Fruit fly (Drosophila melanogaster) whole organism, wandering third instar larva: ENCODE data around the gene CG34325.

ENCODE experiments used
- Abd-B ChIP-seq: fragments of >200 bp; optimal IDR thresholded peaks from 2 replicates; lab custom pipeline; 2017; ENCODE audit warnings: missing biosample characterization, missing genetic modification characterization
- CG32264 ChIP-seq: fragments of 200-800 bp; sonication (Bioruptor generic); optimal IDR thresholded peaks from 2 replicates; lab custom pipeline; 2016; ENCODE audit warnings: missing biosample characterization, missing genetic modification characterization
- CG9705 ChIP-seq: fragments of 200-800 bp; sonication (Bioruptor generic); optimal IDR thresholded peaks from 2 replicates; lab custom pipeline; 2018; ENCODE audit warnings: missing biosample characterization, mild to moderate bottlenecking, missing genetic modification characterization
- CrebA ChIP-seq: fragments of 200-800 bp; sonication (Bioruptor generic); optimal IDR thresholded peaks from 2 replicates; lab custom pipeline; 2016; ENCODE audit warnings: missing biosample characterization, mild to moderate bottlenecking, missing genetic modification characterization, borderline replicate concordance
- GATAd ChIP-seq: sonication (Bioruptor generic); optimal IDR thresholded peaks from 2 replicates; lab custom pipeline; 2016; ENCODE audit warnings: missing biosample characterization, missing genetic modification characterization
- HLH106 ChIP-seq: fragments of 200-800 bp; optimal IDR thresholded peaks from 3 replicates; lab custom pipeline; 2019; ENCODE audit warnings: missing biosample characterization, mild to moderate bottlenecking, missing genetic modification characterization, moderate library complexity
- Hnf4 ChIP-seq: fragments of 200-800 bp; sonication (Bioruptor generic); optimal IDR thresholded peaks from 2 replicates; lab custom pipeline; 2016; ENCODE audit warnings: missing biosample characterization, mild to moderate bottlenecking, missing genetic modification characterization
- Hr78 ChIP-seq: fragments of >200 bp; optimal IDR thresholded peaks from 2 replicates; lab custom pipeline; 2017; ENCODE audit warnings: missing biosample characterization, missing genetic modification characterization
- Hr83 ChIP-seq: fragments of 200-300 bp; sonication (Bioruptor generic); optimal IDR thresholded peaks from 2 replicates; lab custom pipeline; 2016; ENCODE audit warnings: missing biosample characterization, mild to moderate bottlenecking, missing genetic modification characterization, moderate library complexity; ENCODE audit not compliant: poor library complexity, severe bottlenecking
- Jra ChIP-seq: sonication (Bioruptor generic); optimal IDR thresholded peaks from 2 replicates; lab custom pipeline; 2016; ENCODE audit warnings: missing biosample characterization, missing genetic modification characterization
- Myc ChIP-seq: fragments of >200 bp; optimal IDR thresholded peaks from 2 replicates; lab custom pipeline; 2017
- N ChIP-seq: fragments of >200 bp; optimal IDR thresholded peaks from 2 replicates; lab custom pipeline; 2018; ENCODE audit warnings: missing biosample characterization, missing external identifiers, missing genetic modification characterization
- OdsH ChIP-seq: fragments of 200-800 bp; sonication (Bioruptor generic); optimal IDR thresholded peaks from 2 replicates; lab custom pipeline; 2016; ENCODE audit warnings: missing biosample characterization, mild to moderate bottlenecking, missing genetic modification characterization
- Rel ChIP-seq, 2 experiments: fragments of 200-800 bp; sonication (Bioruptor generic) in 1 of 2; optimal IDR thresholded peaks; 2 replicates in 1 of 2; 3 replicates in 1 of 2; lab custom pipeline; 2016 to 2019; ENCODE audit warnings: mild to moderate bottlenecking in 2 of 2, missing biosample characterization in 2 of 2, missing genetic modification characterization in 2 of 2, moderate library complexity in 1 of 2
- Sp1 ChIP-seq: fragments of 200-800 bp; sonication (Bioruptor generic); optimal IDR thresholded peaks from 3 replicates; lab custom pipeline; 2019; ENCODE audit warnings: missing biosample characterization, mild to moderate bottlenecking, missing genetic modification characterization, moderate library complexity
- Vsx2 ChIP-seq: fragments of 200-300, 225-300 bp; sonication (Bioruptor generic); optimal IDR thresholded peaks from 2 replicates; lab custom pipeline; 2018; ENCODE audit warnings: missing biosample characterization, missing genetic modification characterization; ENCODE audit not compliant: partially characterized antibody
- br ChIP-seq: fragments of 200-800 bp; sonication (Bioruptor generic); optimal IDR thresholded peaks from 2 replicates; lab custom pipeline; 2016; ENCODE audit warnings: missing biosample characterization, missing genetic modification characterization
- brk ChIP-seq: fragments of 200-800 bp; sonication (Bioruptor generic); optimal IDR thresholded peaks from 2 replicates; lab custom pipeline; 2016; ENCODE audit warnings: missing biosample characterization, mild to moderate bottlenecking, missing genetic modification characterization
- dl ChIP-seq, 2 experiments: fragments of 175-275, 200-275 bp in 1 of 2; fragments of 200-275 bp in 1 of 2; sonication (Bioruptor generic); optimal IDR thresholded peaks; lab custom pipeline; 2018; ENCODE audit warnings: mild to moderate bottlenecking in 2 of 2, missing biosample characterization in 2 of 2, missing genetic modification characterization in 2 of 2, moderate library complexity in 2 of 2; ENCODE audit not compliant: partially characterized antibody in 2 of 2, insufficient read depth in 1 of 2
- dmrt93B ChIP-seq: fragments of 200-800 bp; sonication (Bioruptor generic); optimal IDR thresholded peaks from 2 replicates; lab custom pipeline; 2018; ENCODE audit warnings: missing biosample characterization, mild to moderate bottlenecking, missing genetic modification characterization
- dsf ChIP-seq: sonication (Bioruptor generic); optimal IDR thresholded peaks from 2 replicates; lab custom pipeline; 2016; ENCODE audit warnings: missing biosample characterization, missing genetic modification characterization, borderline replicate concordance
- ey ChIP-seq: fragments of 200-800 bp; sonication (Bioruptor generic); optimal IDR thresholded peaks from 2 replicates; lab custom pipeline; 2016; ENCODE audit warnings: missing biosample characterization, missing genetic modification characterization
- foxo ChIP-seq, 2 experiments: fragments of 200-800 bp; sonication (Bioruptor generic); optimal IDR thresholded peaks; 2 replicates in 1 of 2; 3 replicates in 1 of 2; lab custom pipeline; 2016 to 2017; ENCODE audit warnings: missing biosample characterization in 2 of 2, missing genetic modification characterization in 2 of 2
- fru ChIP-seq: fragments of 200-800 bp; sonication (Bioruptor generic); optimal IDR thresholded peaks from 3 replicates; lab custom pipeline; 2016; ENCODE audit warnings: missing biosample characterization, mild to moderate bottlenecking, missing genetic modification characterization
- h ChIP-seq: fragments of 200-800 bp; sonication (Bioruptor generic); optimal IDR thresholded peaks from 3 replicates; lab custom pipeline; 2016; ENCODE audit warnings: missing biosample characterization, mild to moderate bottlenecking, missing genetic modification characterization
- jim ChIP-seq: fragments of 175-275, 200-325 bp; sonication (Bioruptor generic); optimal IDR thresholded peaks from 2 replicates; lab custom pipeline; 2016; ENCODE audit warnings: missing biosample characterization, mild to moderate bottlenecking, missing genetic modification characterization
- lola ChIP-seq: fragments of >200 bp; optimal IDR thresholded peaks from 2 replicates; lab custom pipeline; 2017; ENCODE audit warnings: missing biosample characterization, missing genetic modification characterization
- pan ChIP-seq: fragments of >200 bp; optimal IDR thresholded peaks from 2 replicates; lab custom pipeline; 2017
- psq ChIP-seq: fragments of 200-800 bp; sonication (Bioruptor generic); optimal IDR thresholded peaks from 3 replicates; lab custom pipeline; 2017; ENCODE audit warnings: missing biosample characterization, mild to moderate bottlenecking, missing genetic modification characterization, moderate library complexity
- rgr ChIP-seq: fragments of 200-800 bp; sonication (Bioruptor generic); optimal IDR thresholded peaks from 3 replicates; lab custom pipeline; 2016; ENCODE audit warnings: missing biosample characterization, mild to moderate bottlenecking, missing genetic modification characterization
- sage ChIP-seq: fragments of 200-800 bp; sonication (Bioruptor generic); optimal IDR thresholded peaks from 2 replicates; lab custom pipeline; 2016; ENCODE audit warnings: missing biosample characterization, mild to moderate bottlenecking, missing genetic modification characterization
- sv ChIP-seq: fragments of 200-800 bp; sonication (Bioruptor generic); optimal IDR thresholded peaks from 3 replicates; lab custom pipeline; 2016; ENCODE audit warnings: missing biosample characterization, missing genetic modification characterization
- tai ChIP-seq: sonication (Bioruptor generic); optimal IDR thresholded peaks from 2 replicates; lab custom pipeline; 2016; ENCODE audit warnings: missing biosample characterization, missing genetic modification characterization
- usp ChIP-seq: fragments of >200 bp; optimal IDR thresholded peaks from 2 replicates; lab custom pipeline; 2017; ENCODE audit warnings: missing biosample characterization, missing genetic modification characterization
- woc ChIP-seq: sonication (Bioruptor generic); optimal IDR thresholded peaks from 2 replicates; lab custom pipeline; 2016; ENCODE audit warnings: missing biosample characterization, mild to moderate bottlenecking, missing genetic modification characterization

Gene CG34325

DNA sequence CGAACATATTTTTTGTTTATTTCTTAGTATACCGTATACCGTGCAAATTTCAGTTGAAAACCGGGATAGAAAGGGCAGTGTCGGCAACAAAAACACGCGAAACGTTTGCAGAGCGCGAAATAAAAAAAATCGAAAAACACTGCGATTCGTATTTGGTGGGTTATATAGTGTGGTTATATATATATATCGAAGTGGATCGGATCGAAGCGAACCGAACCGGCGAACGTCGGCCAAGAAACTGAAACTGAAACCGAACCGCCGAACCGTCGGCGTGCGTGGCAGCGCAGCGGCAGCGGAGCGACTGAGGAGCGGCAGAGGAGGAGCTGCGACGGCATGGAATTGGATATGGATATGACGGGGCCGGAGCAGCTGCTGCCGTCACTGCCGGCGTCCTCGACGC is at the start of gene CG34325, which contains the start of gene CG32572:
Gene CG34325 (minus strand): TSS at position 244 of the 400 bp plus-strand sequence.
Gene CG32572 (plus strand): TSS at position 16 of the 400 bp plus-strand sequence.
- TF ChIP-seq Jra (no peak), dmrt93B (GFP tag; lab: Kevin White, UChicago) (no peak), sv (GFP tag; lab: Kevin White, UChicago) (no peak), Hr83 (GFP tag; lab: Kevin White, UChicago) (no peak), CG9705 (GFP tag; lab: Kevin White, UChicago) (no peak), Abd-B (GFP tag; lab: Kevin White, UChicago) (no peak), dl (GFP tag; optimal IDR thresholded peaks at IDR 0.05; lab: Kevin White, UChicago; ENCODE audit: insufficient read depth in 1 of 2, partially characterized antibody in 2 of 2) (no peak), ey (no peak), Myc (lab: Kevin White, UChicago) (no peak), Rel (GFP tag; optimal IDR thresholded peaks at IDR 0.05; lab: Kevin White, UChicago) (no peak), Rel (tag; optimal IDR thresholded peaks at IDR 0.05; lab: Kevin White, UChicago) (no peak), tai (no peak), woc (GFP tag; lab: Kevin White, UChicago) (no peak), GATAd (no peak)

DNA sequence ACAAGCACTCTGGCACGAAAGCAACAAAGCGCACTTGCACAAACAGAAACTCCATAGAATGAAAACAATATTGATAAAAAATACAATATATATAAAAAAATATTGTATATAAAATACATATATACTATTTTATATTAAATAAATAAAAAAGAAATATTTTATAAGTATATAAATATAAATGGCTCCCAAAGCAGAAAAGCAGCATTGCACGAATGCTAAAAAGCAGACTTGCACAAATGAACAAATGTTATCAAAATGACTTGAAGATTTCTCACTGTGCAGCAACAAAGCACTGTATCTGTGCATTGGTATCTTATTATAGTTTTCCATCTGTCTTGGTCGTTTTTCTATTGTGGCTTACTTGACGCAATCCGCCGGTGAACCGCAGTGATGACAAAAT is 47.6 kb upstream of the CG34325 start:
- TF ChIP-seq GATAd (no peak), usp (no peak), Hr78 (GFP tag; lab: Kevin White, UChicago) (no peak), dmrt93B (GFP tag; lab: Kevin White, UChicago) (no peak), Vsx2 (GFP tag; lab: Kevin White, UChicago) (no peak), dl (GFP tag; optimal IDR thresholded peaks at IDR 0.05; lab: Kevin White, UChicago; ENCODE audit: insufficient read depth in 1 of 2, partially characterized antibody in 2 of 2) (no peak), Jra (no peak), woc (GFP tag; lab: Kevin White, UChicago) (no peak), Myc (lab: Kevin White, UChicago) (no peak), ey (no peak), brk (no peak), sv (GFP tag; lab: Kevin White, UChicago) (no peak), jim (GFP tag; lab: Kevin White, UChicago) (no peak), br (GFP tag; lab: Kevin White, UChicago) (no peak), CG32264 (GFP tag; lab: Kevin White, UChicago) (no peak)

DNA sequence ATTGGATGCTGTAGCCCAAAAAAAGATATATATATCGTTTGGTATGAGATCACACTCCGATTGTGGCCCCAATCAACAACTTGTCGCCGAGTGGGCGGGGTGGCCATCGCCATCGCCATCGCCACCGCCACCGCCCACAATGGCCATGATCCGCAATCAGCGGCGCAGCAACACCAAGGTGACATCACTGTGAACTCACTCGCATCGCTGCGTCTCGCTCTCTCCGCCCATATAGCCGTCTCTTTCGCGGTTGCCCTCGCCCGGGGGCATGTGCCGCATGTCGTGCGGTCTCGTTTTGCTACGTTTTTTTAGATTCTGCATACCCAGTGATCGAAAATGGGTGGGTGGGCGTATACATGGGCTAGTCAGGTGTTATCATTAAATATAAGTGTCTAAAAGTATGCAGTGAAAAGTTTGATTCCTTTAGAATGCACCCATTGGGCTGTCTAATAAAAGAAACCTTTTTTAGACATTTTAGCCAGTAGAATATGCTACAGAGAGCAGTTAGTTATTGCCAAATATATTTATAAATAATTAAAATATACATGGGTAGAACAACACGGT is 45.7 kb upstream of the CG34325 start:
- TF ChIP-seq usp = no peak
- no peak for TF ChIP-seq N (GFP tag; lab: Kevin White, UChicago)
- no peak for TF ChIP-seq foxo (GFP tag; optimal IDR thresholded peaks at IDR 0.05; lab: Kevin White, UChicago)
- no peak for TF ChIP-seq Jra
- TF ChIP-seq GATAd = no peak
- TF ChIP-seq dl (GFP tag; optimal IDR thresholded peaks at IDR 0.05; lab: Kevin White, UChicago; ENCODE audit: insufficient read depth in 1 of 2, partially characterized antibody in 2 of 2) = no peak
- TF ChIP-seq Abd-B (GFP tag; lab: Kevin White, UChicago) = no peak

DNA sequence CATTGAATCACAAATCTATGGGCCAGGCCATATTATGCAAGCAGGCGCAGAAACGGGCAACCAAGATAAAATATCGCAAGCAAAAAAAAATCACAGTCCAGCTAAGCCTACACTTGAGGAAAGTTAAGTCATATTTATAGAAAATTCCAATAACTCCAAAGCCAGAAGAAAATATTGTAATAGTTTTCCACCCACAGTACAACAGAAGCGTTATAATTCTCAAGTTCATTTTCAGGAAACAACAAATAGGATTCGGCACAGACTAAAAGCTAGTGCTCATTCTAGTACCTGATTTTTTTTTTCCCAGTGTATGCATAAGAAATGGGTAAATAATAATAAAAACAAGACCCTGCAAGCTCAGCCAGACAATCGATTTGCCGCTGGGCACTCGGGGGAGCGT is 44.6 kb upstream of the CG34325 start:
- TF ChIP-seq Vsx2 (GFP tag; lab: Kevin White, UChicago) = no peak
- peak in 1 of 2 experiments; percentile 11 for TF ChIP-seq foxo (GFP tag; optimal IDR thresholded peaks at IDR 0.05; lab: Kevin White, UChicago)
- no peak for TF ChIP-seq ey
- no peak for TF ChIP-seq br (GFP tag; lab: Kevin White, UChicago)
- no peak for TF ChIP-seq OdsH (GFP tag; lab: Kevin White, UChicago)
- TF ChIP-seq, all 38 proteins: peak for 1

DNA sequence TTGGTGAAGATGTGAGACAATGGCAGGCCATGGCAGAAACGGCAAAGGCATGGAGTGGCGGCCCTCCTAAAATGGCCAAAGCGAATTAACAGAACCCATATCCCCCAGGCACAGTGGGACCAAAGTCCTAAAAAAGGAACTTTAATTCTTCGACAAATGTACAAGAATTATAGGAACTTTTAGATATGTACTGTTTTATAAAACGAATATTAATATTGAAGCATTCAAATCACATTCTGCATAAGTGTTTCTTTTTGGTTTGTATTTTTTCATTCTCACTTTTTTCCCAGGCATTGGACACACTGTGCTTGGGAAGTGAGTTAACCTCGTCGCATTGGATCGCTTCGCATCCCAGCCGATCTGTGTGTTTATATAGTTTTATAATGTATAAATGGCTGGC is 43.7 kb upstream of the CG34325 start:
- TF ChIP-seq ey = peak; percentile 30
- no peak for TF ChIP-seq br (GFP tag; lab: Kevin White, UChicago)
- no peak for TF ChIP-seq Vsx2 (GFP tag; lab: Kevin White, UChicago)
- TF ChIP-seq HLH106 (tag; lab: Kevin White, UChicago) = peak; percentile 8
- no peak for TF ChIP-seq dmrt93B (GFP tag; lab: Kevin White, UChicago)
- no peak for TF ChIP-seq Hr83 (GFP tag; lab: Kevin White, UChicago)
- no peak for TF ChIP-seq jim (GFP tag; lab: Kevin White, UChicago)
- TF ChIP-seq sv (GFP tag; lab: Kevin White, UChicago) = no peak
- no peak for TF ChIP-seq CrebA (GFP tag; lab: Kevin White, UChicago)
- no peak for TF ChIP-seq brk
- peak; percentile 60 for TF ChIP-seq fru
- peak; percentile 19 for TF ChIP-seq Hnf4 (GFP tag; lab: Kevin White, UChicago)
- peak; percentile 75 for TF ChIP-seq woc (GFP tag; lab: Kevin White, UChicago)
- TF ChIP-seq Myc (lab: Kevin White, UChicago) = no peak
- TF ChIP-seq N (GFP tag; lab: Kevin White, UChicago) = no peak
- peak; percentile 42 for TF ChIP-seq h (GFP tag; lab: Kevin White, UChicago)
- TF ChIP-seq rgr (GFP tag; lab: Kevin White, UChicago) = peak; percentile 0
- TF ChIP-seq sage (GFP tag; lab: Kevin White, UChicago) = no peak
- no peak for TF ChIP-seq pan (lab: Kevin White, UChicago)
- TF ChIP-seq foxo (GFP tag; optimal IDR thresholded peaks at IDR 0.05; lab: Kevin White, UChicago) = peak in 1 of 2 experiments; percentile 55
- no peak for TF ChIP-seq CG32264 (GFP tag; lab: Kevin White, UChicago)
- no peak for TF ChIP-seq Jra
- TF ChIP-seq OdsH (GFP tag; lab: Kevin White, UChicago) = peak; percentile 20
- TF ChIP-seq Abd-B (GFP tag; lab: Kevin White, UChicago) = no peak
- no peak for TF ChIP-seq lola (GFP tag; lab: Kevin White, UChicago)
- no peak for TF ChIP-seq psq (GFP tag; lab: Kevin White, UChicago)
- no peak for TF ChIP-seq dsf (GFP tag; lab: Kevin White, UChicago)
- no peak for TF ChIP-seq Sp1 (GFP tag; lab: Kevin White, UChicago)
